Fruit fly (Drosophila melanogaster): ENCODE measurements around the gene kst.

kst gene

DNA sequence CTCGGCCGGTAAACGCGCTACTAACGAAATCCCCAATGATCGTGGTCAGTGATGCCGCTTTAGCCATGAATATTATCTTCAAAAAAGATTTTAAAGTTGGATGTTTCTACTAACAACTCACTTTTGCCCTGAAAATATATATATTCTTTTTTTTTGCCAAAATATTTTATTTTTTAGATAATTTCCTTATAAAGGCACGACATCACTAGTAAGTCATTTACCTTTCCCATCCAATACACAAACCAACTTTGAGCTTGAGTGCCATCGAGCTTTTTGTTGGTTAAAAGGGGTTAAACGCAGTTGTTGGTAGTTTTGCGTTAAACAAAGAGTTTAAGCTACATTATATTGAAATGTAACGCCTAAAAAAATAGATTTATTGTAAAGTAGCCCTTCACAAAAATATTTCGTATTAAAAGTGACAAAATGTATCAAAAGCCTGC is 33.6 kb upstream of the kst start, which contains the start of gene CG14968 (continued):
- peak; percentile 83 for TF ChIP-seq Lim3 (GFP tag; IDR thresholded peaks at IDR 0.05)
- TF ChIP-seq row (GFP tag; IDR thresholded peaks at IDR 0.05), result peak; percentile 96
- TF ChIP-seq phol (tag; optimal IDR thresholded peaks at IDR 0.05), result peak; percentile 93
- peak; percentile 98 for TF ChIP-seq sob (GFP tag; IDR thresholded peaks at IDR 0.05)
- peak; percentile 84 for TF ChIP-seq D19A (tag; optimal IDR thresholded peaks at IDR 0.05)
- peak; percentile 92 for TF ChIP-seq CG1647 (GFP tag; optimal IDR thresholded peaks at IDR 0.05)
- peak; percentile 92 for TF ChIP-seq Nf-YA (GFP tag; IDR thresholded peaks at IDR 0.05)
- peak; percentile 88 for TF ChIP-seq CG10979 (tag; optimal IDR thresholded peaks at IDR 0.05)
- TF ChIP-seq CG6765 (GFP tag; optimal IDR thresholded peaks at IDR 0.05), result peak; percentile 93
- no peak for TF ChIP-seq lov (optimal IDR thresholded peaks at IDR 0.05)
- TF ChIP-seq lov (GFP tag; IDR thresholded peaks at IDR 0.05), result peak; percentile 93
- peak; percentile 69 for TF ChIP-seq sima (GFP tag; optimal IDR thresholded peaks at IDR 0.05)
- TF ChIP-seq CG34376 (GFP tag; optimal IDR thresholded peaks at IDR 0.05), result peak; percentile 62
- peak; percentile 77 for TF ChIP-seq CkIIα-i1 (GFP tag; IDR thresholded peaks at IDR 0.05)
- no peak for TF ChIP-seq yki (optimal IDR thresholded peaks at IDR 0.05)
- peak; percentile 13 for TF ChIP-seq NC2α (GFP tag; optimal IDR thresholded peaks at IDR 0.05)
- TF ChIP-seq CG10543 (GFP tag; optimal IDR thresholded peaks at IDR 0.05), result peak; percentile 75
- TF ChIP-seq CG8281 (tag; optimal IDR thresholded peaks at IDR 0.05), result peak; percentile 75
- peak; percentile 95 for TF ChIP-seq ara (GFP tag; IDR thresholded peaks at IDR 0.05)
- peak; percentile 87 for TF ChIP-seq wor (GFP tag; IDR thresholded peaks at IDR 0.05)
- TF ChIP-seq klu (GFP tag; IDR thresholded peaks at IDR 0.05), result peak; percentile 90
- peak; percentile 96 for TF ChIP-seq CG12391 (tag; optimal IDR thresholded peaks at IDR 0.05)
- TF ChIP-seq Ssrp (tag; optimal IDR thresholded peaks at IDR 0.05), result peak; percentile 92
- peak; percentile 91 for TF ChIP-seq lilli (GFP tag; optimal IDR thresholded peaks at IDR 0.05)
- TF ChIP-seq CG14860 (GFP tag; IDR thresholded peaks at IDR 0.05; ENCODE audit: partially characterized antibody), result no peak
- TF ChIP-seq jumu (GFP tag; optimal IDR thresholded peaks at IDR 0.05), result peak; percentile 66
- TF ChIP-seq ERR (GFP tag; optimal IDR thresholded peaks at IDR 0.05), result peak; percentile 73
- peak; percentile 84 for TF ChIP-seq Adf1 (GFP tag; IDR thresholded peaks at IDR 0.05)
- peak; percentile 88 for TF ChIP-seq BtbVII (GFP tag; optimal IDR thresholded peaks at IDR 0.05)
- peak; percentile 98 for TF ChIP-seq slbo (GFP tag; IDR thresholded peaks at IDR 0.05)
- peak; percentile 86 for TF ChIP-seq CG7357 (GFP tag; IDR thresholded peaks at IDR 0.05)
- TF ChIP-seq CG9437 (GFP tag; optimal IDR thresholded peaks at IDR 0.05), result peak; percentile 83
- TF ChIP-seq Hand (GFP tag; optimal IDR thresholded peaks at IDR 0.05), result peak; percentile 86
- TF ChIP-seq CG1792 (GFP tag; optimal IDR thresholded peaks at IDR 0.05), result peak; percentile 76
- peak; percentile 73 for TF ChIP-seq CG31365 (tag; optimal IDR thresholded peaks at IDR 0.05)
- TF ChIP-seq aop (GFP tag; IDR thresholded peaks at IDR 0.05), result peak; percentile 82
- peak; percentile 97 for TF ChIP-seq CG11456 (GFP tag; IDR thresholded peaks at IDR 0.05)
- no peak for TF ChIP-seq CG4282 (GFP tag; optimal IDR thresholded peaks at IDR 0.05)
- peak; percentile 86 for TF ChIP-seq onecut (GFP tag; IDR thresholded peaks at IDR 0.05)
- TF ChIP-seq cwo (GFP tag; optimal IDR thresholded peaks at IDR 0.05), result peak; percentile 92
- peak; percentile 93 for TF ChIP-seq Sry-β (GFP tag; optimal IDR thresholded peaks at IDR 0.05)
- peak; percentile 77; the same call in 1 of the 2 replicates for TF ChIP-seq sim (GFP tag; IDR thresholded peaks at IDR 0.05)
- TF ChIP-seq Bteb2 (GFP tag; optimal IDR thresholded peaks at IDR 0.05), result peak; percentile 90
- TF ChIP-seq NC2β (GFP tag; optimal IDR thresholded peaks at IDR 0.05), result no peak
- peak; percentile 8 for TF ChIP-seq ac (GFP tag; optimal IDR thresholded peaks at IDR 0.05)
- no peak for TF ChIP-seq CG3163 (GFP tag; optimal IDR thresholded peaks at IDR 0.05)
- peak; percentile 83 for TF ChIP-seq chn (GFP tag; optimal IDR thresholded peaks at IDR 0.05)
- TF ChIP-seq exex (tag; optimal IDR thresholded peaks at IDR 0.05), result peak; percentile 73
- peak; percentile 90 for TF ChIP-seq CG12155 (GFP tag; optimal IDR thresholded peaks at IDR 0.05)
- peak; percentile 98 for TF ChIP-seq zfh1 (GFP tag; IDR thresholded peaks at IDR 0.05)
- no peak for TF ChIP-seq pzg (GFP tag; optimal IDR thresholded peaks at IDR 0.05)
- peak; percentile 95 for TF ChIP-seq Blimp-1 (GFP tag; optimal IDR thresholded peaks at IDR 0.05)
